Fruit fly (Drosophila melanogaster): ENCODE results near the gene CG12279.

- no peak for TF ChIP-seq Myc (optimal IDR thresholded peaks at IDR 0.05)
- no peak for TF ChIP-seq h (optimal IDR thresholded peaks at IDR 0.05)
- no peak for TF ChIP-seq Sin3A (optimal IDR thresholded peaks at IDR 0.05)
- no peak for TF ChIP-seq psq (optimal IDR thresholded peaks at IDR 0.05)
- TF ChIP-seq ttk (optimal IDR thresholded peaks at IDR 0.05) = no peak
Observed at dm6 chr3R:12691422-12692101, 13.3 kb upstream of the CG12279 start, which contains the start of gene Arp1.
